Worm (Caenorhabditis elegans) whole organism, midembryonic: ENCODE results near the gene F26G1.2.

Experiments used
- T22C8.4 ChIP-seq: fragments of 200-800 bp; sonication (Bioruptor generic); IDR thresholded peaks from 2 replicates; pipeline ENCODE4 v1.3.6; 2022; ENCODE audit warnings: missing genetic modification characterization, missing compliant biosample characterization
- cog-1 ChIP-seq: sonication (generic microtip); optimal IDR thresholded peaks from 2 replicates; lab custom pipeline; 2016; ENCODE audit warnings: missing genetic modification characterization, missing compliant biosample characterization
- flt-1 ChIP-seq: fragments of 200-800 bp; sonication (Bioruptor generic); IDR thresholded peaks from 2 replicates; pipeline ENCODE4 v1.3.6; 2022; ENCODE audit warnings: missing genetic modification characterization, missing compliant biosample characterization
- klf-2 ChIP-seq: fragments of 200-800 bp; sonication (Bioruptor generic); conservative IDR thresholded peaks from 2 replicates; pipeline ENCODE4 v1.3.6; 2022; ENCODE audit warnings: missing genetic modification reagents, missing genetic modification characterization, missing compliant biosample characterization
- med-1 ChIP-seq: sonication (generic microtip); optimal IDR thresholded peaks from 2 replicates; lab custom pipeline; 2017; ENCODE audit warnings: missing genetic modification characterization, mild to moderate bottlenecking, missing compliant biosample characterization, antibody characterized with exemption, missing genetic modification reagents; ENCODE audit not compliant: insufficient read depth
- ref-1 ChIP-seq: fragments of 200-800 bp; sonication (Bioruptor generic); conservative IDR thresholded peaks from 2 replicates; pipeline ENCODE4 v1.3.6; 2022; ENCODE audit warnings: missing genetic modification reagents, missing genetic modification characterization, missing compliant biosample characterization
- tab-1 ChIP-seq: fragments of 200-800 bp; sonication (Bioruptor generic); IDR thresholded peaks from 2 replicates; pipeline ENCODE4 v1.3.6; 2022; ENCODE audit warnings: missing genetic modification characterization, missing compliant biosample characterization
- ztf-23 ChIP-seq: fragments of 200-800 bp; sonication (Bioruptor generic); IDR thresholded peaks from 2 replicates; pipeline ENCODE4 v1.3.6; 2022; ENCODE audit warnings: missing genetic modification reagents, missing genetic modification characterization, missing compliant biosample characterization
- ztf-29 ChIP-seq: fragments of 200-800 bp; sonication (Bioruptor generic); IDR thresholded peaks from 2 replicates; pipeline ENCODE4 v1.3.6; 2022; ENCODE audit warnings: missing genetic modification reagents, missing genetic modification characterization, missing compliant biosample characterization

Gene F26G1.2

DNA sequence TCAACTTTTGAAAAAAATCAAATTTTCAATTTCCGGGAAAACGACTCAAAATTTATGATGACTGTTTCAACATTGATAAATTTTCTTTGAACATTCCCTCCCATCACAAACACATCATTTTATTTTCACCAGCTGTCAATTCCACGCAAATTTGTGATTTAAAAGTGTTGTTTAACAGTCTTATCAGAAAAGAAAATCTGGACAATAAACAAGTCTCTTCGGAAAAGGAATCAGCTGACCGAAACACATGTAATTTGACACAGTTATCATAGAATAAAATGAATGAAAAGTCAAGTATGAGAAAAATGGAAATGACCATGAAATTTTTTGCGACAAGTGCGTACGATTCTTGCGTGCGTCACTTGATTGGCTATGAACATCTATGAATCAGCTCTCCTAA is 6.2 kb downstream of the F26G1.2 start:
- no peak for TF ChIP-seq ztf-29 (GFP tag; lab: Robert Waterston, UW)
- no peak for TF ChIP-seq flt-1 (GFP tag; lab: Robert Waterston, UW)
- no peak for TF ChIP-seq ref-1 (GFP tag; lab: Robert Waterston, UW)
- no peak for TF ChIP-seq T22C8.4 (GFP tag; lab: Robert Waterston, UW)
- TF ChIP-seq tab-1 (GFP tag; lab: Robert Waterston, UW) = no peak
- no peak for TF ChIP-seq med-1 (GFP tag; lab: Kevin White, UChicago)
- no peak for TF ChIP-seq cog-1 (tag; lab: Kevin White, UChicago)
- TF ChIP-seq klf-2 (GFP tag; lab: Robert Waterston, UW) = no peak
- no peak for TF ChIP-seq ztf-23 (GFP tag; lab: Robert Waterston, UW)

DNA sequence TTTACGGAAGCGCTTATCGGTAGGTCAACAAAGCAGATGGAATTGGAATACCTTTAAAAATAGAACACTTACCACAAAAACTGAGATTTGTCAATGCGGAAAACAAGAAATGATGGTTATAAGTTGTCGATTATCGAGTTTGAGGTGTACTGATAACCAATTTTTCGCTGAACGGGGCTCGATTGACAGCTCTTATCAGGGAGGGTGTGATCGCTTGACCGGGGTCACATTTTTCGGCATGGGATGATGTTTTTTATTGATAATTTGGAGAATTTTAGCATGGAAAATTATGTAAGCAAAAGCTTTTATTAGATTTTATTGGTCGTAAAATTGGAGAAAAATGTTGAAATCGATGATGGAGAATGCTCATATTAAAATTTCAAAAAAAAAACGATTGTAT is 7.0 kb downstream of the F26G1.2 start:
- no peak for TF ChIP-seq ref-1 (GFP tag; lab: Robert Waterston, UW)
- no peak for TF ChIP-seq ztf-29 (GFP tag; lab: Robert Waterston, UW)

DNA sequence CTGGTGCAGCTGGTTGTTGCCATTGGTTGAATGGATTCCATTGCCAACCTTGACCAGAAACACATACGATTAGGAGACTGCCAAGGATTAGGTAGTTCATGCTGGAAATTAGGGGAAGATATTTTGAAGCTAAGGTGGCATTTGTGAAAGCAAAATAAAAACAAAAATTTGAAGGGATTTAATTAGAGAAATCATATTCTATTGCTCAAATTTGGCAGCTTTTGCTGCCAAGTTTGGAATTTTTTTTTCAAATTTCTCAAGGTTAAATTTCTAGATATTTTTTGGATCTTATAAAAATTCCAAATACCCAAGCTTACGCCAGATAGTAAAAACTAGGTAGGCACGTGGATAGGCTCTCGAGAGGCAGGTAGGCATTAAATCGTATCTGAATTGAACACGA is 8.4 kb downstream of the F26G1.2 start, which contains the start of gene F26G1.5:
Gene F26G1.5 (minus strand): TSS at position 101 of the 400 bp plus-strand sequence.
- TF ChIP-seq ztf-23 (GFP tag; lab: Robert Waterston, UW) (no peak), flt-1 (GFP tag; lab: Robert Waterston, UW) (no peak), ref-1 (GFP tag; lab: Robert Waterston, UW) (no peak), T22C8.4 (GFP tag; lab: Robert Waterston, UW) (no peak), tab-1 (GFP tag; lab: Robert Waterston, UW) (no peak), klf-2 (GFP tag; lab: Robert Waterston, UW) (no peak), ztf-29 (GFP tag; lab: Robert Waterston, UW) (no peak), med-1 (GFP tag; lab: Kevin White, UChicago) (no peak), cog-1 (tag; lab: Kevin White, UChicago) (no peak)

DNA sequence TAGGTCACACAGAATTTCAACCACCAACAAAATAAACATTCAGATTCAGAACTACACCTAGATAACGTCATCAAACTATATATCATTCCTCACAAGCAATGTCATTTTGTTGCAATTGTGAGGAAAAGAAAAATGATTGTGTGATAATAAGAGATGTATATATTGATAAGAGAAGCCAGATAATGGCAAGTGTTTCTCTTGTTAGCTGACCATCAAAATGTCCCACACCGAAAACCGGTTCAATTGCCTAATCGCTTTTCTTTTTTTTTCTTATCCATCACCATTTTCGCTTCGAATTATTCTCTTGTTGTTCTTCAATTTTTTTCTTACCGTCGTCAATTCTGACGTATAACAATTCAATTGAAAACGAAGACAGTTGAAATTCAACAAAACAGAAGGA is 9.6 kb downstream of the F26G1.2 start:
- TF ChIP-seq T22C8.4 (GFP tag; lab: Robert Waterston, UW) (no peak), klf-2 (GFP tag; lab: Robert Waterston, UW) (no peak), flt-1 (GFP tag; lab: Robert Waterston, UW) (no peak), cog-1 (tag; lab: Kevin White, UChicago) (no peak), ztf-29 (GFP tag; lab: Robert Waterston, UW) (no peak), med-1 (GFP tag; lab: Kevin White, UChicago) (no peak), ref-1 (GFP tag; lab: Robert Waterston, UW) (no peak), ztf-23 (GFP tag; lab: Robert Waterston, UW) (no peak)

DNA sequence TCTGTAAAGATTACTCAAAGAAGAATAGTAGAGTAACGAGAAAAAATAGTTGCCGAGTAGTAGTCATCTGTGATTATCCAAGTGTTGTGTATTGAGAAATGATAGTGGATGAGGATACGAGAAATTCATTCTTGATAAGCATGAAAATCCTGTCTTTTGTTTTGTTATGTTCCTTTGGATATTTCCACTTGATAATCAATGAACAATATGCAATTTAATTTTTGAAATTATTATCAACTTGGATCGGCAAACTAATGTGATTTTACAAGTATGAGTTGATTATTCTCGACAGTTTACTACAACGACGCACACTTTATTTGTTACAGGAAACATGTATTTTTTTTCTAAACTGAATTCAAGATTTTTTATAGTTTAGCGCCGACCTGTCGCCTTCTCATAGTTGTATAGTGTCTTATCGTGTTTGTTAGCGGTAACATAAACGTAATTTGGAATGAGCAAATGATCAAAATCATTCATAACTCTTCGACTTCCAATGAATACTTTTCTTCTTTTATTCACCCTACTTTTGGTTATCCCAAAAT is 11.1 kb downstream of the F26G1.2 start, which contains the start of the genes F26G1.9 and F26G1.10:
Gene F26G1.9 (minus strand): TSS at position 101 of the 542 bp plus-strand sequence.
Gene F26G1.10 (plus strand): TSS at position 492 of the 542 bp plus-strand sequence.
- no peak for TF ChIP-seq cog-1 (tag; lab: Kevin White, UChicago)
- no peak for TF ChIP-seq med-1 (GFP tag; lab: Kevin White, UChicago)
- no peak for TF ChIP-seq klf-2 (GFP tag; lab: Robert Waterston, UW)
- TF ChIP-seq ztf-29 (GFP tag; lab: Robert Waterston, UW) = no peak
- TF ChIP-seq ref-1 (GFP tag; lab: Robert Waterston, UW) = no peak
- no peak for TF ChIP-seq T22C8.4 (GFP tag; lab: Robert Waterston, UW)
- TF ChIP-seq ztf-23 (GFP tag; lab: Robert Waterston, UW) = no peak
- no peak for TF ChIP-seq tab-1 (GFP tag; lab: Robert Waterston, UW)

DNA sequence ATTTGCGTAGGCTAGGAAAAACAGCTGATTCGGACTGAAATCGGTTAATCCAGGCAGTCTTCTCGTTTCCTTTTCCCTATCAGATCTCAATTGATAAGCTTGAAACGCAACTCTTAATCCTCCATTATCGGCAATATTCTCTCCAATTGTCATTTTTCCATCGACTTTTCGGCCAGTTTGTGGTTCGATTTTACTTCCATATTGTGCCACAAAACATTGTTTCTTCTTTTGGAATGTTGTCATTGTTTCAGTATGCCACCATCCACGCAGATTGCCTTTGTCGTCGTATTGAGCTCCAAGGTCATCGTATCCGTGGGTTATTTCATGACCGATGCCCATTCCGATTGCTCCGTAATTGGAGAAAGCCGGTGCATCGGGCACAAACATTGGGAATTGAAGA is 12.9 kb downstream of the F26G1.2 start:
- TF ChIP-seq cog-1 (tag; lab: Kevin White, UChicago) (no peak), ref-1 (GFP tag; lab: Robert Waterston, UW) (no peak), ztf-23 (GFP tag; lab: Robert Waterston, UW) (no peak), ztf-29 (GFP tag; lab: Robert Waterston, UW) (no peak)

DNA sequence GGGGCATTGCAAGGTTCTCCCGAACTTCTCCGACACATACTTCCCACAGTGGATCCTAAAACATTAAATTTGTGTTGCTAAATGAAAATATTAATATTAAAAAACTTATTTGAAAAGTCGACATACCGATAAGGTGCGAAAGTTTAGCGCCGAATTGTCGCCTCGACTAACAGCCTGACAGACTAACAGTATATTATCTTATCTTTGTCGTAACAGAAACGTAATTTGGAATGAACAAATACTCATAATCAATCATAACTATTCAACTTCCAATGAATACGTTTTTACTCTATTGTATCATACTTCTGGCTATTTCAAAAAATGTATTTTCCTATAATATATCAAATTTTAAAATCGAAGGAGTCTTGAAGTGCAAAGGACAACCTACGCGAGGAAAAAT is 14.1 kb downstream of the F26G1.2 start, which contains the start of gene F26G1.11:
Gene F26G1.11 (plus strand): TSS at position 205 of the 400 bp plus-strand sequence.
- TF ChIP-seq flt-1 (GFP tag; lab: Robert Waterston, UW) (no peak), klf-2 (GFP tag; lab: Robert Waterston, UW) (no peak), T22C8.4 (GFP tag; lab: Robert Waterston, UW) (no peak), ztf-29 (GFP tag; lab: Robert Waterston, UW) (no peak), ztf-23 (GFP tag; lab: Robert Waterston, UW) (no peak), ref-1 (GFP tag; lab: Robert Waterston, UW) (no peak), med-1 (GFP tag; lab: Kevin White, UChicago) (no peak), tab-1 (GFP tag; lab: Robert Waterston, UW) (no peak), cog-1 (tag; lab: Kevin White, UChicago) (no peak)

DNA sequence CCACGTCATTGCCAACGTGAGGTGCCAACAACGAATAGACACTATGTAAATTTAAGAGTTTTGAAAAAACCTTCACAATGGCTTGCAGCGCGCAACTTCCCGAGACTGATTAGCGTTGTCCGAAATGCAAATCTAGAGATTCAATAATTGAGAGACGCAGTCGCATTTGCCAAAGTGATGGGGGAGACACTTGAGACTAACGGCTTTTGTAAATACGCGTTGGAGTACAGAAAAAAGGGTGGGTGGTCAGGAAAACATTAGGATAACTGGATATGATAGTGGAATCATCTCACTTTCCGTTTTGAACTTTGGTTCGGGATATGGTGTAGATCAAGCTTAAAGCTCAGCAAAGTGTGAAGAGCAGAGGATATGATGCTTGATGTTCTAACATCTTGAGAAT is 16.9 kb downstream of the F26G1.2 start:
- TF ChIP-seq med-1 (GFP tag; lab: Kevin White, UChicago) (no peak), ref-1 (GFP tag; lab: Robert Waterston, UW) (no peak), klf-2 (GFP tag; lab: Robert Waterston, UW) (no peak), T22C8.4 (GFP tag; lab: Robert Waterston, UW) (no peak), ztf-29 (GFP tag; lab: Robert Waterston, UW) (no peak), tab-1 (GFP tag; lab: Robert Waterston, UW) (no peak), flt-1 (GFP tag; lab: Robert Waterston, UW) (no peak), cog-1 (tag; lab: Kevin White, UChicago) (no peak), ztf-23 (GFP tag; lab: Robert Waterston, UW) (no peak)

DNA sequence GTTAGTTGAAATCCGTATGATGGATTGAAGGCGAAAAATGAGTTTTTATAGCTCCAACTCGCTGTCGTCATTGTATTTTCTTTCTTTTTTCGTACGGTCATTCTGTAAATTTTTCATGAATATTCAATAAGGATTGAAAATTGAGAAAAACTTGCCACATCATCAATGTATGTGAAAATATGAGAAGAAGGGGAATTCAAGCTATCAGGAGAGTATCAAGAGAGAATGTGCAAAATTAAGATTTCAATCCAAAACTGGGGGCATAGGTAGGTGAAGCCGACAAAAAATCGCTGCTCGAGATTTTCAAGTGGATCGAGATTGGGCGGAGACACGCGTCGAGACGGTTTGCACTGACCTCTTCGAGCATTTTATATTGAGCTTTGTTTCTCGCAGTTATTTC is 21.6 kb downstream of the F26G1.2 start, which contains the start of gene nep-12:
Gene nep-12 (minus strand): TSS at position 101 of the 400 bp plus-strand sequence.
- TF ChIP-seq cog-1 (tag; lab: Kevin White, UChicago) = no peak
- no peak for TF ChIP-seq klf-2 (GFP tag; lab: Robert Waterston, UW)
- no peak for TF ChIP-seq T22C8.4 (GFP tag; lab: Robert Waterston, UW)
- no peak for TF ChIP-seq med-1 (GFP tag; lab: Kevin White, UChicago)
- no peak for TF ChIP-seq flt-1 (GFP tag; lab: Robert Waterston, UW)
- TF ChIP-seq tab-1 (GFP tag; lab: Robert Waterston, UW) = no peak
- TF ChIP-seq ref-1 (GFP tag; lab: Robert Waterston, UW) = no peak
- no peak for TF ChIP-seq ztf-29 (GFP tag; lab: Robert Waterston, UW)
- TF ChIP-seq ztf-23 (GFP tag; lab: Robert Waterston, UW) = no peak
